Worm (Caenorhabditis elegans): ENCODE data around the gene mab-10.

mab-10 gene

DNA sequence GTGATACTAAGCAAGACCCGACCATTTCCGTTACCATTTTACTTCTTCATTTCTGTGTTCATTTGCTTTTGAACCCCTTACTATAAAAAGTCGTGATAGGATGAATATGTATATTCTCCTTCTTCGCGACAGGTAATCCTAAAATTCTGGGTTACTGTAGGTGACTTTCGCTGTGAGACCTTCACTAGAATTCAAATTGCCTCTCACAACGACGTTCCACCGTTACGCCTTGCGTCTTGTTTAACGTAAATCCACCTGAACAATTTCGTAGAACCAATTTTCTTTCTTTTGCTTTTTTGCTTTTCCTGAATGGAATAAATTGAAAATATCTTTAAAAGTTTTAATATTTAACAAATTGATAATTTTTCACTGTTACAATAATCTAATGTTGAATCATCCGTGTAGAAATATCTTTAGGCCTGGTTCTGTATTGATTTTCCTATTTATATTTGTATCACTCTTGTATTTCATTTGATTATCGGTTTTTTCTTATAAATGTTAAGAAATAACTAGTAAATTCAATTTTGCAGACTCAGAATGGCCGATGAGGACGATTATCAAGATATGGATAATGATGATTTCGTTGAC lies 51.1 kb downstream of the mab-10 start, which contains the start of gene rpb-6:
Gene rpb-6, plus strand, starts transcription at position 538 of the 588 bp plus-strand sequence.
- TF ChIP-seq tlp-1 (tag; optimal IDR thresholded peaks at IDR 0.05) (no peak), nhr-90 (tag; optimal IDR thresholded peaks at IDR 0.05; ENCODE audit: poor library complexity) (no peak), fkh-8 (tag; optimal IDR thresholded peaks at IDR 0.05) (no peak), hlh-4 (tag; optimal IDR thresholded peaks at IDR 0.05) (no peak), nhr-20 (tag; optimal IDR thresholded peaks at IDR 0.05) (peak; percentile 7), lin-35 (GFP tag; optimal IDR thresholded peaks at IDR 0.05) (peak; percentile 73 to 94), ceh-82 (tag; optimal IDR thresholded peaks at IDR 0.05) (no peak), lir-3 (tag; optimal IDR thresholded peaks at IDR 0.05; ENCODE audit: poor library complexity) (no peak), hlh-17 (GFP tag; optimal IDR thresholded peaks at IDR 0.05; ENCODE audit: borderline replicate concordance) (no peak), unc-86 (tag; optimal IDR thresholded peaks at IDR 0.05) (no peak), ceh-90 (tag; optimal IDR thresholded peaks at IDR 0.05) (no peak), mep-1 (tag; optimal IDR thresholded peaks at IDR 0.05) (peak; percentile 52), nhr-19 (GFP tag; conservative IDR thresholded peaks at IDR 0.05) (no peak), unc-98 (GFP tag; IDR thresholded peaks at IDR 0.05) (no peak), nhr-237 (tag; optimal IDR thresholded peaks at IDR 0.05) (no peak), skn-1 (tag; optimal IDR thresholded peaks at IDR 0.05) (peak; percentile 20), C16A3.4 (tag; optimal IDR thresholded peaks at IDR 0.05) (peak; percentile 25), lin-13 (GFP tag; optimal IDR thresholded peaks at IDR 0.05) (peak; percentile 24), C34B4.2 (tag; optimal IDR thresholded peaks at IDR 0.05) (no peak), nhr-71 (tag; optimal IDR thresholded peaks at IDR 0.05) (peak; percentile 39), unc-130 (tag; optimal IDR thresholded peaks at IDR 0.05) (no peak), efl-1 (optimal IDR thresholded peaks at IDR 0.05) (peak; percentile 37 to 87), efl-1 (GFP tag; optimal IDR thresholded peaks at IDR 0.05 in 1 of 2) (peak; percentile 87 to 99), unc-30 (tag; optimal IDR thresholded peaks at IDR 0.05) (no peak), unc-62 (GFP tag; optimal IDR thresholded peaks at IDR 0.05) (no peak), isw-1 (GFP tag; IDR thresholded peaks at IDR 0.05) (no peak), ces-1 (GFP tag; optimal IDR thresholded peaks at IDR 0.05) (no peak), ets-5 (GFP tag; IDR thresholded peaks at IDR 0.05) (no peak), alr-1 (tag; optimal IDR thresholded peaks at IDR 0.05; ENCODE audit: borderline replicate concordance) (no peak), xbp-1 (tag; optimal IDR thresholded peaks at IDR 0.05) (no peak), dsc-1 (tag; optimal IDR thresholded peaks at IDR 0.05) (no peak), jun-1 (tag; optimal IDR thresholded peaks at IDR 0.05) (no peak), mab-9 (GFP tag; IDR thresholded peaks at IDR 0.05) (no peak), ztf-4 (tag; optimal IDR thresholded peaks at IDR 0.05) (no peak), fkh-10 (GFP tag; optimal IDR thresholded peaks at IDR 0.05) (no peak), blmp-1 (tag; optimal IDR thresholded peaks at IDR 0.05) (peak; percentile 54), fkh-4 (tag; optimal IDR thresholded peaks at IDR 0.05; ENCODE audit: borderline replicate concordance) (no peak), Y116A8C.19 (tag; optimal IDR thresholded peaks at IDR 0.05; ENCODE audit: borderline replicate concordance) (no peak), nhr-77 (tag; optimal IDR thresholded peaks at IDR 0.05) (no peak), ceh-8 (GFP tag; optimal IDR thresholded peaks at IDR 0.05) (no peak), dpl-1 (GFP tag; optimal IDR thresholded peaks at IDR 0.05) (peak; percentile 75 to 88 (median 84)), ceh-63 (GFP tag; optimal IDR thresholded peaks at IDR 0.05) (no peak), elt-3 (tag; optimal IDR thresholded peaks at IDR 0.05) (peak in 1 of 6 experiments; percentile 2), lsy-2 (tag; optimal IDR thresholded peaks at IDR 0.05) (peak; percentile 52 to 86), mdl-1 (tag; optimal IDR thresholded peaks at IDR 0.05) (no peak), snu-23 (GFP tag; optimal IDR thresholded peaks at IDR 0.05) (peak; percentile 17), elt-2 (tag; optimal IDR thresholded peaks at IDR 0.05) (no peak), sup-37 (GFP tag; optimal IDR thresholded peaks at IDR 0.05) (no peak), irx-1 (tag; optimal IDR thresholded peaks at IDR 0.05) (no peak), aha-1 (tag; optimal IDR thresholded peaks at IDR 0.05) (no peak), egl-13 (tag; optimal IDR thresholded peaks at IDR 0.05) (no peak), F16B12.6 (tag; optimal IDR thresholded peaks at IDR 0.05) (no peak), nhr-28 (tag; optimal IDR thresholded peaks at IDR 0.05) (no peak)

All from whole organism, L1 larva.